Comparison of ENCODE assay signal across 8 worm cellular contexts in genomic region chrX:15107747-15108252, ce11.
TF ChIP-seq lines count a peak whose summit lies in the region.

TSS of gene mlt-9 (minus strand) at chrX:15107797.

TF ChIP-seq in whole organism, L1 larva, 84 proteins besides CTCF, POLR2A, EP300 and RAD21:
- peak; percentile 54 for TF ChIP-seq blmp-1 (tag; optimal IDR thresholded peaks at IDR 0.05; lab: Kevin White, UChicago)
- no peak for TF ChIP-seq elt-3 (tag; optimal IDR thresholded peaks at IDR 0.05; lab: Kevin White, UChicago)

TF ChIP-seq in whole organism, L3 larva, 47 proteins besides CTCF, POLR2A, EP300 and RAD21:
- no peak for TF ChIP-seq R02D3.7 (tag; optimal IDR thresholded peaks at IDR 0.05; lab: Kevin White, UChicago)
- TF ChIP-seq egl-5 (tag; optimal IDR thresholded peaks at IDR 0.05; lab: Kevin White, UChicago), result no peak
- peak; percentile 37 for TF ChIP-seq nhr-23 (tag; optimal IDR thresholded peaks at IDR 0.05; lab: Kevin White, UChicago)
- peak; percentile 27 for TF ChIP-seq nhr-25 (tag; optimal IDR thresholded peaks at IDR 0.05; lab: Kevin White, UChicago)
- no peak for TF ChIP-seq lsy-12 (tag; optimal IDR thresholded peaks at IDR 0.05; lab: Kevin White, UChicago)

TF ChIP-seq in whole organism, L4 larva, 104 proteins besides CTCF, POLR2A, EP300 and RAD21:
- TF ChIP-seq ztf-7 (tag; optimal IDR thresholded peaks at IDR 0.05; lab: Kevin White, UChicago) (no peak), ama-1 (optimal IDR thresholded peaks at IDR 0.05; lab: Kevin White, UChicago) (no peak), hlh-11 (tag; optimal IDR thresholded peaks at IDR 0.05; lab: Kevin White, UChicago) (peak; percentile 6), hmg-1.1 (GFP tag; IDR thresholded peaks at IDR 0.05; lab: Robert Waterston, UW) (0 out of 2 replicates have a peak, but pooled peaks have one; percentile 10)

TF ChIP-seq in whole organism, early embryonic, 17 proteins besides CTCF, POLR2A, EP300 and RAD21:
- TF ChIP-seq F13C5.2 (tag; optimal IDR thresholded peaks at IDR 0.05; lab: Kevin White, UChicago), result no peak
- no peak for TF ChIP-seq hnd-1 (tag; optimal IDR thresholded peaks at IDR 0.05; lab: Kevin White, UChicago)
- peak; percentile 20 for TF ChIP-seq aly-1 (tag; optimal IDR thresholded peaks at IDR 0.05; lab: Kevin White, UChicago)
- TF ChIP-seq tbx-37 (GFP tag; conservative IDR thresholded peaks at IDR 0.05; lab: Robert Waterston, UW), result no peak

TF ChIP-seq in whole organism, late embryonic, 69 proteins besides CTCF, POLR2A, EP300 and RAD21:
- TF ChIP-seq C08G9.2 (tag; optimal IDR thresholded peaks at IDR 0.05; lab: Kevin White, UChicago) (peak; percentile 18), fkh-6 (tag; optimal IDR thresholded peaks at IDR 0.05; lab: Kevin White, UChicago) (peak; percentile 4), unc-42 (tag; optimal IDR thresholded peaks at IDR 0.05; lab: Kevin White, UChicago) (no peak), elt-4 (tag; optimal IDR thresholded peaks at IDR 0.05; lab: Kevin White, UChicago) (no peak), ref-2 (tag; optimal IDR thresholded peaks at IDR 0.05; lab: Kevin White, UChicago) (peak; percentile 21), nhr-11 (tag; optimal IDR thresholded peaks at IDR 0.05; lab: Kevin White, UChicago) (no peak), nhr-232 (tag; optimal IDR thresholded peaks at IDR 0.05; lab: Kevin White, UChicago) (no peak), pax-1 (tag; optimal IDR thresholded peaks at IDR 0.05; lab: Kevin White, UChicago) (no peak), hlh-13 (GFP tag; optimal IDR thresholded peaks at IDR 0.05; lab: Kevin White, UChicago) (no peak), odd-2 (tag; optimal IDR thresholded peaks at IDR 0.05; lab: Kevin White, UChicago) (no peak), dve-1 (tag; optimal IDR thresholded peaks at IDR 0.05; lab: Kevin White, UChicago) (no peak), lim-6 (tag; optimal IDR thresholded peaks at IDR 0.05; lab: Kevin White, UChicago) (no peak), ahr-1 (tag; optimal IDR thresholded peaks at IDR 0.05; lab: Kevin White, UChicago) (no peak)
TF ChIP-seq in whole organism, late embryonic: peak in this region for 3.

TF ChIP-seq in whole organism, midembryonic, 9 proteins besides CTCF, POLR2A, EP300 and RAD21:
- no peak for TF ChIP-seq T22C8.4 (GFP tag; IDR thresholded peaks at IDR 0.05; lab: Robert Waterston, UW)
- 0 out of 2 replicates have a peak, but pooled peaks have one; percentile 6 for TF ChIP-seq klf-2 (GFP tag; conservative IDR thresholded peaks at IDR 0.05; lab: Robert Waterston, UW)

TF ChIP-seq in whole organism, mixed stage, embryonic, 35 proteins besides CTCF, POLR2A, EP300 and RAD21:
- TF ChIP-seq ham-2 (GFP tag; optimal IDR thresholded peaks at IDR 0.05; lab: Kevin White, UChicago), result peak; percentile 63
- TF ChIP-seq elt-1 (tag; optimal IDR thresholded peaks at IDR 0.05; lab: Kevin White, UChicago; ENCODE audit: borderline replicate concordance, insufficient read depth), result peak; percentile 12
- no peak for TF ChIP-seq mep-1 (tag; optimal IDR thresholded peaks at IDR 0.05; lab: Kevin White, UChicago)

TF ChIP-seq in whole organism, young adult, 124 proteins besides CTCF, POLR2A, EP300 and RAD21:
- TF ChIP-seq nhr-90 (tag; optimal IDR thresholded peaks at IDR 0.05; lab: Kevin White, UChicago) (no peak), zfh-2 (GFP tag; conservative IDR thresholded peaks at IDR 0.05; lab: Robert Waterston, UW) (peak; percentile 77)
